Worm (Caenorhabditis elegans) whole organism, L2 larva: ENCODE results near the gene F20D6.6.

Experiments used
- C34F6.9 ChIP-seq: fragments of 150-350 bp; optimal IDR thresholded peaks from 2 replicates; lab custom pipeline; 2014; ENCODE audit warnings: missing biosample characterization, missing genetic modification characterization
- F13H6.1 ChIP-seq: sonication (generic microtip); optimal IDR thresholded peaks from 2 replicates; lab custom pipeline; 2016; ENCODE audit warnings: missing genetic modification characterization, missing compliant biosample characterization
- ZK546.5 ChIP-seq: sonication (generic microtip); optimal IDR thresholded peaks from 2 replicates; lab custom pipeline; 2017; ENCODE audit warnings: missing biosample characterization, missing genetic modification characterization
- alr-1 ChIP-seq: fragments of 150-350 bp; optimal IDR thresholded peaks from 2 replicates; lab custom pipeline; 2014; ENCODE audit warnings: missing biosample characterization, missing genetic modification characterization
- aly-2 ChIP-seq: fragments of 150-350 bp; optimal IDR thresholded peaks from 2 replicates; lab custom pipeline; 2014; ENCODE audit warnings: missing biosample characterization, missing genetic modification characterization
- blmp-1 ChIP-seq: sonication (generic microtip); optimal IDR thresholded peaks from 2 replicates; lab custom pipeline; 2017; ENCODE audit warnings: missing genetic modification characterization, mild to moderate bottlenecking, missing compliant biosample characterization, antibody characterized with exemption, moderate library complexity; ENCODE audit not compliant: insufficient read depth
- ceh-16 ChIP-seq: fragments of 150-350 bp; optimal IDR thresholded peaks from 2 replicates; lab custom pipeline; 2014; ENCODE audit warnings: missing biosample characterization, missing genetic modification characterization
- crh-2 ChIP-seq: sonication (generic microtip); optimal IDR thresholded peaks from 2 replicates; lab custom pipeline; 2017; ENCODE audit warnings: missing biosample characterization, missing genetic modification characterization
- egl-27 ChIP-seq: sonication (generic microtip); optimal IDR thresholded peaks from 3 replicates; lab custom pipeline; 2017; ENCODE audit warnings: missing biosample characterization, missing genetic modification reagents, missing genetic modification characterization
- elt-1 ChIP-seq: fragments of 150-350 bp; optimal IDR thresholded peaks from 2 replicates; lab custom pipeline; 2014; ENCODE audit warnings: missing biosample characterization, missing genetic modification characterization
- elt-3 ChIP-seq: sonication (generic microtip); optimal IDR thresholded peaks from 2 replicates; lab custom pipeline; 2017; ENCODE audit warnings: missing biosample characterization, missing genetic modification characterization
- fos-1 ChIP-seq: fragments of 150-350 bp; optimal IDR thresholded peaks from 2 replicates; lab custom pipeline; 2014; ENCODE audit warnings: missing biosample characterization, missing genetic modification characterization
- gmeb-1 ChIP-seq: fragments of 150-350 bp; optimal IDR thresholded peaks from 2 replicates; lab custom pipeline; 2014; ENCODE audit warnings: missing biosample characterization, missing genetic modification characterization
- lin-13 ChIP-seq: fragments of 150-350 bp; optimal IDR thresholded peaks from 2 replicates; lab custom pipeline; 2014; ENCODE audit warnings: missing biosample characterization, missing genetic modification reagents, missing genetic modification characterization
- lsy-2 ChIP-seq, 2 experiments: fragments of 150-350 bp in 1 of 2; sonication (generic microtip) in 1 of 2; optimal IDR thresholded peaks; 2 replicates each; lab custom pipeline; 2014 to 2017; ENCODE audit warnings: missing biosample characterization in 2 of 2, missing genetic modification characterization in 2 of 2
- mab-5 ChIP-seq: fragments of 150-350 bp; optimal IDR thresholded peaks from 2 replicates; lab custom pipeline; 2014; ENCODE audit warnings: missing biosample characterization, missing genetic modification characterization
- mdl-1 ChIP-seq, 2 experiments: fragments of 150-350 bp in 1 of 2; sonication (generic microtip) in 1 of 2; optimal IDR thresholded peaks; 2 replicates each; lab custom pipeline; 2017; ENCODE audit warnings: missing biosample characterization in 2 of 2, missing genetic modification characterization in 2 of 2
- nhr-10 ChIP-seq: sonication (generic microtip); optimal IDR thresholded peaks from 2 replicates; lab custom pipeline; 2017; ENCODE audit warnings: missing biosample characterization, missing genetic modification characterization
- nhr-11 ChIP-seq: fragments of 150-350 bp; optimal IDR thresholded peaks from 2 replicates; lab custom pipeline; 2014; ENCODE audit warnings: missing biosample characterization, missing genetic modification characterization
- nhr-129 ChIP-seq: fragments of 150-350 bp; optimal IDR thresholded peaks from 2 replicates; lab custom pipeline; 2014; ENCODE audit warnings: missing biosample characterization, missing genetic modification characterization
- nhr-21 ChIP-seq: fragments of 150-350 bp; optimal IDR thresholded peaks from 2 replicates; lab custom pipeline; 2014; ENCODE audit warnings: missing biosample characterization, missing genetic modification characterization
- nhr-23 ChIP-seq: fragments of 150-350 bp; optimal IDR thresholded peaks from 2 replicates; lab custom pipeline; 2014; ENCODE audit warnings: missing biosample characterization, missing genetic modification reagents, missing genetic modification characterization
- nhr-237 ChIP-seq: fragments of 150-350 bp; optimal IDR thresholded peaks from 2 replicates; lab custom pipeline; 2014; ENCODE audit warnings: missing biosample characterization, missing genetic modification characterization
- nhr-25 ChIP-seq: fragments of 150-350 bp; sonication (generic microtip); optimal IDR thresholded peaks from 3 replicates; lab custom pipeline; 2014; ENCODE audit warnings: missing biosample characterization, missing genetic modification characterization
- nhr-77 ChIP-seq: fragments of 150-350 bp; optimal IDR thresholded peaks from 2 replicates; lab custom pipeline; 2014; ENCODE audit warnings: missing biosample characterization, missing genetic modification characterization
- peb-1 ChIP-seq: fragments of 150-350 bp; optimal IDR thresholded peaks from 2 replicates; lab custom pipeline; 2014; ENCODE audit warnings: missing biosample characterization, missing genetic modification characterization
- sem-4 ChIP-seq: fragments of 150-350 bp; optimal IDR thresholded peaks from 2 replicates; lab custom pipeline; 2014; ENCODE audit warnings: missing biosample characterization, missing genetic modification reagents, missing genetic modification characterization
- skn-1 ChIP-seq: sonication (generic microtip); optimal IDR thresholded peaks from 2 replicates; lab custom pipeline; 2017; ENCODE audit warnings: missing biosample characterization, missing genetic modification characterization
- sma-3 ChIP-seq: sonication (generic microtip); optimal IDR thresholded peaks from 2 replicates; lab custom pipeline; 2016; ENCODE audit warnings: missing genetic modification reagents, missing genetic modification characterization, missing compliant biosample characterization
- sma-9 ChIP-seq, 2 experiments: fragments of 150-350 bp in 1 of 2; sonication (generic microtip) in 1 of 2; optimal IDR thresholded peaks; 2 replicates each; lab custom pipeline; 2014 to 2016; ENCODE audit warnings: missing genetic modification characterization in 2 of 2, mild to moderate bottlenecking in 1 of 2, missing biosample characterization in 1 of 2, missing compliant biosample characterization in 1 of 2, missing genetic modification reagents in 1 of 2, moderate library complexity in 1 of 2
- snpc-4 ChIP-seq: fragments of 150-350 bp; optimal IDR thresholded peaks from 2 replicates; lab custom pipeline; 2014; ENCODE audit warnings: missing biosample characterization, missing genetic modification characterization
- unc-39 ChIP-seq: fragments of 150-350 bp; optimal IDR thresholded peaks from 2 replicates; lab custom pipeline; 2014; ENCODE audit warnings: missing biosample characterization, missing genetic modification characterization
- unc-55 ChIP-seq: fragments of 150-350 bp; sonication (generic microtip); optimal IDR thresholded peaks from 3 replicates; lab custom pipeline; 2014; ENCODE audit warnings: missing biosample characterization, missing genetic modification reagents, missing genetic modification characterization
- unc-62 ChIP-seq: fragments of 150-350 bp; optimal IDR thresholded peaks from 2 replicates; lab custom pipeline; 2014; ENCODE audit warnings: missing biosample characterization, missing genetic modification reagents, missing genetic modification characterization
- ztf-11 ChIP-seq: sonication (generic microtip); optimal IDR thresholded peaks from 2 replicates; lab custom pipeline; 2017; ENCODE audit warnings: missing biosample characterization, missing genetic modification characterization

The F20D6.6 gene

DNA sequence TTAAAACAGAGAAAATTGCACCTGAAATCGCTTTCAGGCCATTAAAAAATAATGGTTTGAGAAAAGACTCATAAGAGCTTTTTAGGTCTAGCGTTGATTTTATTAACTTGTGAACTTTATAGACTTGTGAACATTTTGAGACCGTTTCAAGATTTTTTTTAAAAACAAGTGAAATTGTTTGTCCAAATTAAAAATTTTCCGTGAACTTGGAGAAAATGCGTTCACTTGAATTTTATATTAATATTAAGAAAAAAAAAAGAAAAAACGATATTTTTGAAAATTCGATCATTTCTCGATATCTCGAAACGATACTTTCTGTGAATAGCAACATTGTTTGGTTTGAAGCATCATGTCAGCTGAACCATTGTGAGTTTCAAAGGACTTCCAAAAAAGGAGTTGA, 30.7 kb downstream of the F20D6.6 start, which contains the start of gene F20D6.1:
Gene F20D6.1, plus strand, starts transcription at position 301 of the 400 bp plus-strand sequence.
- TF ChIP-seq elt-3 (no peak), mab-5 (tag; lab: Kevin White, UChicago) (no peak), unc-39 (tag; lab: Kevin White, UChicago) (no peak), sem-4 (tag; lab: Kevin White, UChicago) (no peak), C34F6.9 (no peak), nhr-11 (tag; lab: Kevin White, UChicago) (no peak)
- TF ChIP-seq, all 48 proteins: peak for 0

DNA sequence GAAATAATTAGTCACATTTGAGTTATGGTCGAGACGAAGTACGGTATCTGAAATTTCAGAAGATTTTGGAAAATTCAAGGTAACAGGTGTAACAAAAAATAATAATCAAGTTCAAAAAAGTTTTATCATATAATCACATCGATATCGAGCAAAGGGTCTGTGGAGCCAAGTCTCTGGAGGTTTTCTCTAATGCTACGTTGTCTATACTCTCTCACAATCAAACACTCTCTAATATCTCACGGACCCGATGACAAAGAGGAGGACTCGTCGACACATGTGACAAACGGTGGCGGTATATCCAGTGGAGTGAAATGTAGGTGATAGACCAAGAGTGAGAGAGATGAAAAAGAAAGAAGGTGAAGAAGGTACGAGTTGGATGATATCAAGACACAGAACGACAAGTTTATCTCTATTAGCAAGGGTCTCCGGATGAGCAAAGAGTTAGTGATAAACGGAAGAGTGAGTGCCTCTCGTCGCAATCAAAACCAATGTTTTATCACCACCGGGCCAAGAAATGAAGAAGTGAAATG, 36.2 kb downstream of the F20D6.6 start, which contains the start of gene F20D6.10:
Gene F20D6.10, minus strand, starts transcription at position 51 of the 530 bp plus-strand sequence.
- TF ChIP-seq sma-9 (GFP tag; optimal IDR thresholded peaks at IDR 0.05; lab: Kevin White, UChicago) (peak; percentile 30), sma-9 (tag; optimal IDR thresholded peaks at IDR 0.05; lab: Kevin White, UChicago) (no peak), unc-39 (tag; lab: Kevin White, UChicago) (no peak), F13H6.1 (tag; lab: Kevin White, UChicago) (peak; percentile 54), nhr-129 (tag; lab: Kevin White, UChicago) (peak; percentile 56), lsy-2 (tag; optimal IDR thresholded peaks at IDR 0.05; lab: Kevin White, UChicago) (peak in 1 of 2 experiments; percentile 27)

DNA sequence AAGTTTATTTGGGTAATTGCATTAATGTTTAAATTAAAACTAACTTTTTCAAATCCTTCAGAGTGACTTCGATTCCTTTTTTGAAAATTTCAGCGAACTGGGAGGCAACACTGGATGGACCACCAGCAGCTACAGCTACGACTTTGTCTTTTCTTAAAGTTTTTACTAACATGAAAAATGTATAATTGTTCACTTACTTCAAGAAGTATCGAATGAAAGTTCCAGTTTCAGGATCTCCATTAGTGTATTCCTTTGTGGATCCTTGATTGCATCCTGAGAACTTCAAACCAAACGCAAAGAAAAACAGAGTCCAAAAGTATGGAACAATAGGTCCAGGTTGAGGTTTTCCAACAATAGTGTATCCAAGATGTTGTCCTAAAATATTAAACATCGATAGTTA, 37.3 kb downstream of the F20D6.6 start:
- TF ChIP-seq lin-13, result no peak
- TF ChIP-seq elt-1 (tag; lab: Kevin White, UChicago), result no peak
- TF ChIP-seq ceh-16 (tag; lab: Kevin White, UChicago), result no peak
- no peak for TF ChIP-seq alr-1 (tag; lab: Kevin White, UChicago)
- no peak for TF ChIP-seq nhr-25 (tag; lab: Kevin White, UChicago)
- no peak for TF ChIP-seq skn-1
- no peak for TF ChIP-seq nhr-23

DNA sequence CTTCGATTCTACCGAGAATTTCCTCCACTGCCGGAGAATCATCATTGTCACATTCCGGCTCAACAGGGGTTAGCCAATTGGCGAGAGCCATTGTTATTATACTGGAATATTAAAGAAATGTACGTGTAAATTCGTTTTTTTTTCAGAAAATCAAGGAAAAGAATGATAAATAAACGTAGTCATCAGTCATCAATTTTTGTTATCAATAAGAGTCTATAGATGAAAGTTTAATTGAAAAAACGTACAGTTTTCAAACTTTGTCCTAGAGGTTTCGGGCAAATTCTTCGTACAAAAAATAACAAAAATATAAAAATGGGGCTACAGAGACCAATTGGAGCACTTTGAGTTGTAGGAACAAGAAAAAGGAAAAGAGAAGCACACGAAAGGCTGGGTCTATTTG, 39.3 kb downstream of the F20D6.6 start, which contains the start of gene F20D6.11:
Gene F20D6.11, minus strand, starts transcription at position 101 of the 400 bp plus-strand sequence.
- TF ChIP-seq unc-39 (tag; lab: Kevin White, UChicago), result no peak
- no peak for TF ChIP-seq nhr-23
- no peak for TF ChIP-seq nhr-77
- TF ChIP-seq F13H6.1 (tag; lab: Kevin White, UChicago), result no peak
- TF ChIP-seq blmp-1 (tag; lab: Kevin White, UChicago), result no peak
- no peak for TF ChIP-seq ZK546.5 (tag; lab: Kevin White, UChicago)
- no peak for TF ChIP-seq elt-1 (tag; lab: Kevin White, UChicago)
- no peak for TF ChIP-seq crh-2 (tag; lab: Kevin White, UChicago)
- TF ChIP-seq nhr-129 (tag; lab: Kevin White, UChicago), result no peak
- TF ChIP-seq snpc-4 (tag; lab: Kevin White, UChicago), result no peak

DNA sequence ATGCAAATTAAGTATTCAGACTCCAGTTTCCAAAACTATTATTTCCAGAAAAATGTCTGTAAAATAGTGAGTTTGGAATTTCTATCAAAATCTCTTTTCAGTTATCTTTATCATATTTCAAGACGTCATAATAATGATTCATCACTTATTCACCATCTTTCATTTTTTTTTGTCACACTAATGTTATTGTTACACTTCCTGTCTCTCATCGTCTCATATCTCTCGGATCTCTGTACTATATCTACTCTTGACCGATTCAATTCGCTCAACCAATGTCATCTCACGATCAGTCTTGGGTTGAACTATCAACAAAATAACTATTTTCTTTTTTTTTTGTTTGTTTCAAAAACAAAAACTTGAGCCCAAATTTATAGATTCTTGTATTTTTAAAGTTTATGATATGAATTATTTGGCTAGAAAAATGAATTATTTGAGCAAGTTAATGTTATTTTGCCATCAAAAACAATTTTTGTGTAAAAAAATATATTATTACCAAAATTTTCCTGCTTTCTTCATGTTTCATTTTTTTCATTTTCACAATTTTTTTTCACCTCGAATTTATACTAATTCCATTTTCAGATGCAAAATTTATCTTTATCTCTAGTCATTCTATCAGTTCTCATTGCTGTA, 41.6 kb downstream of the F20D6.6 start, which contains the start of gene cri-2:
Gene cri-2, plus strand, starts transcription at position 580 of the 630 bp plus-strand sequence.
- TF ChIP-seq fos-1, result peak; percentile 56
- TF ChIP-seq nhr-129 (tag; lab: Kevin White, UChicago), result no peak
- no peak for TF ChIP-seq skn-1
- no peak for TF ChIP-seq ztf-11 (tag; lab: Kevin White, UChicago)
- TF ChIP-seq unc-62 (GFP tag; lab: Kevin White, UChicago), result no peak
- TF ChIP-seq egl-27 (tag; lab: Kevin White, UChicago), result no peak
- peak; percentile 18 for TF ChIP-seq sma-9 (GFP tag; optimal IDR thresholded peaks at IDR 0.05; lab: Kevin White, UChicago)
- TF ChIP-seq sma-9 (tag; optimal IDR thresholded peaks at IDR 0.05; lab: Kevin White, UChicago), result no peak
- no peak for TF ChIP-seq nhr-21 (tag; lab: Kevin White, UChicago)
- TF ChIP-seq gmeb-1, result no peak
- TF ChIP-seq aly-2 (tag; lab: Kevin White, UChicago), result no peak
- TF ChIP-seq C34F6.9, result no peak
- no peak for TF ChIP-seq snpc-4 (tag; lab: Kevin White, UChicago)
- TF ChIP-seq mdl-1 (tag; optimal IDR thresholded peaks at IDR 0.05; lab: Kevin White, UChicago), result no peak
- TF ChIP-seq nhr-237 (tag; lab: Kevin White, UChicago), result no peak
- TF ChIP-seq sma-3 (GFP tag; lab: Kevin White, UChicago), result peak; percentile 27
- TF ChIP-seq nhr-10 (tag; lab: Kevin White, UChicago), result no peak
- peak in 1 of 2 experiments; percentile 19 for TF ChIP-seq lsy-2 (tag; optimal IDR thresholded peaks at IDR 0.05; lab: Kevin White, UChicago)
- TF ChIP-seq unc-55 (GFP tag; lab: Kevin White, UChicago), result no peak
- no peak for TF ChIP-seq peb-1 (tag; lab: Kevin White, UChicago)
- TF ChIP-seq nhr-77, result no peak
- peak; percentile 36 for TF ChIP-seq sem-4 (tag; lab: Kevin White, UChicago)
